Fruit fly (Drosophila melanogaster): ENCODE results near the gene CG6683.
A peak's percentile ranks its signal among the peaks of the same experiment; 100 is the strongest.

CG6683 gene

dm6 chr3L:8549183-8549890 is 34.6 kb upstream of the CG6683 start (continued):
- TF ChIP-seq ERR (GFP tag; optimal IDR thresholded peaks at IDR 0.05) (no peak), CHES-1-like (GFP tag; optimal IDR thresholded peaks at IDR 0.05) (peak; percentile 20), Abd-B (GFP tag; optimal IDR thresholded peaks at IDR 0.05) (peak; percentile 8), knrl (GFP tag; IDR thresholded peaks at IDR 0.05; ENCODE audit: partially characterized antibody) (no peak), Fer3 (tag; optimal IDR thresholded peaks at IDR 0.05) (peak; percentile 32), Aef1 (GFP tag; IDR thresholded peaks at IDR 0.05) (no peak), CG13894 (tag; optimal IDR thresholded peaks at IDR 0.05) (peak; percentile 45), CG7987 (GFP tag; optimal IDR thresholded peaks at IDR 0.05) (no peak), Six4 (GFP tag; optimal IDR thresholded peaks at IDR 0.05) (peak; percentile 10), Hand (GFP tag; optimal IDR thresholded peaks at IDR 0.05) (no peak), Xrp1 (GFP tag; IDR thresholded peaks at IDR 0.05) (peak; percentile 74), row (GFP tag; IDR thresholded peaks at IDR 0.05) (peak; percentile 67), Med (GFP tag) (peak; percentile 93), Dfd (GFP tag; optimal IDR thresholded peaks at IDR 0.05) (no peak), CG34376 (GFP tag; optimal IDR thresholded peaks at IDR 0.05) (no peak), odd (GFP tag; optimal IDR thresholded peaks at IDR 0.05) (no peak), CG2202 (tag; optimal IDR thresholded peaks at IDR 0.05) (peak; percentile 53), MBD-R2 (GFP tag; IDR thresholded peaks at IDR 0.05) (no peak; the same call in 1 of the 2 replicates), CG1647 (GFP tag; optimal IDR thresholded peaks at IDR 0.05) (no peak), CG30403 (GFP tag; optimal IDR thresholded peaks at IDR 0.05) (peak; percentile 56), Taf1 (GFP tag; IDR thresholded peaks at IDR 0.05) (no peak), grn (GFP tag; optimal IDR thresholded peaks at IDR 0.05) (no peak), CG18476 (GFP tag; optimal IDR thresholded peaks at IDR 0.05) (peak; percentile 26), Sox102F (GFP tag; optimal IDR thresholded peaks at IDR 0.05) (peak; percentile 68), z (GFP tag; IDR thresholded peaks at IDR 0.05) (peak; percentile 74; the same call in 2 of the 3 replicates), CG32767 (GFP tag; IDR thresholded peaks at IDR 0.05) (peak; percentile 65), CG8478 (optimal IDR thresholded peaks at IDR 0.05) (no peak), dimm (GFP tag; IDR thresholded peaks at IDR 0.05) (no peak), oc (tag; optimal IDR thresholded peaks at IDR 0.05) (peak; percentile 44), repo (GFP tag; optimal IDR thresholded peaks at IDR 0.05) (peak; percentile 3), CG6175 (GFP tag; IDR thresholded peaks at IDR 0.05) (no peak), CG31388 (GFP tag; optimal IDR thresholded peaks at IDR 0.05) (no peak), dm (GFP tag; optimal IDR thresholded peaks at IDR 0.05) (no peak), Meics (GFP tag; optimal IDR thresholded peaks at IDR 0.05) (peak; percentile 22), wek (GFP tag; optimal IDR thresholded peaks at IDR 0.05) (peak; percentile 30), trh (GFP tag; optimal IDR thresholded peaks at IDR 0.05) (no peak), schlank (tag; optimal IDR thresholded peaks at IDR 0.05) (no peak), vfl (GFP tag; optimal IDR thresholded peaks at IDR 0.05) (no peak)

dm6 chr3L:8547104-8547523 is 32.4 kb upstream of the CG6683 start:
- TF ChIP-seq CG10321 (GFP tag; IDR thresholded peaks at IDR 0.05) (peak; percentile 55), slp2 (GFP tag; optimal IDR thresholded peaks at IDR 0.05) (peak; percentile 57), MBD-R2 (GFP tag; IDR thresholded peaks at IDR 0.05) (peak; percentile 64; the same call in 1 of the 2 replicates), lmd (GFP tag; IDR thresholded peaks at IDR 0.05) (peak; percentile 90), z (GFP tag; IDR thresholded peaks at IDR 0.05) (no peak), Kr (GFP tag; optimal IDR thresholded peaks at IDR 0.05) (no peak), crc (GFP tag; optimal IDR thresholded peaks at IDR 0.05) (peak; percentile 40), CG17186 (GFP tag; optimal IDR thresholded peaks at IDR 0.05) (no peak), her (GFP tag; optimal IDR thresholded peaks at IDR 0.05) (peak; percentile 53), CG31388 (GFP tag; optimal IDR thresholded peaks at IDR 0.05) (peak; percentile 42), pho (GFP tag; optimal IDR thresholded peaks at IDR 0.05) (peak; percentile 82), CG14014 (GFP tag; IDR thresholded peaks at IDR 0.05) (peak; percentile 79), CG7271 (tag; optimal IDR thresholded peaks at IDR 0.05) (peak; percentile 22), Gug (GFP tag; IDR thresholded peaks at IDR 0.05) (peak; percentile 81), amos (GFP tag; IDR thresholded peaks at IDR 0.05; ENCODE audit: partially characterized antibody) (no peak), CG9797 (GFP tag; optimal IDR thresholded peaks at IDR 0.05) (no peak), CG9727 (GFP tag; optimal IDR thresholded peaks at IDR 0.05) (peak; percentile 90)
